Worm (Caenorhabditis elegans) whole organism, L2 larva: Measurements from ENCODE around the gene F54H12.7.

Experiments
- F13H6.1 ChIP-seq: sonication (generic microtip); optimal IDR thresholded peaks from 2 replicates; lab custom pipeline; 2016; ENCODE audit warnings: missing genetic modification characterization, missing compliant biosample characterization
- Y55F3AM.14 ChIP-seq: fragments of 200-800 bp; sonication (Bioruptor generic); optimal IDR thresholded peaks from 2 replicates; lab custom pipeline; 2018; ENCODE audit warnings: mild to moderate bottlenecking, missing genetic modification characterization, missing compliant biosample characterization
- alr-1 ChIP-seq: fragments of 150-350 bp; optimal IDR thresholded peaks from 2 replicates; lab custom pipeline; 2014; ENCODE audit warnings: missing biosample characterization, missing genetic modification characterization
- aly-2 ChIP-seq: fragments of 150-350 bp; optimal IDR thresholded peaks from 2 replicates; lab custom pipeline; 2014; ENCODE audit warnings: missing biosample characterization, missing genetic modification characterization
- blmp-1 ChIP-seq: sonication (generic microtip); optimal IDR thresholded peaks from 2 replicates; lab custom pipeline; 2017; ENCODE audit warnings: missing genetic modification characterization, mild to moderate bottlenecking, missing compliant biosample characterization, antibody characterized with exemption, moderate library complexity; ENCODE audit not compliant: insufficient read depth
- ceh-16 ChIP-seq: fragments of 150-350 bp; optimal IDR thresholded peaks from 2 replicates; lab custom pipeline; 2014; ENCODE audit warnings: missing biosample characterization, missing genetic modification characterization
- crh-2 ChIP-seq: sonication (generic microtip); optimal IDR thresholded peaks from 2 replicates; lab custom pipeline; 2017; ENCODE audit warnings: missing biosample characterization, missing genetic modification characterization
- dmd-4 ChIP-seq: sonication (generic microtip); optimal IDR thresholded peaks from 2 replicates; lab custom pipeline; 2017; ENCODE audit warnings: missing biosample characterization, missing genetic modification characterization
- egl-27 ChIP-seq: sonication (generic microtip); optimal IDR thresholded peaks from 3 replicates; lab custom pipeline; 2017; ENCODE audit warnings: missing biosample characterization, missing genetic modification reagents, missing genetic modification characterization
- elt-3 ChIP-seq: sonication (generic microtip); optimal IDR thresholded peaks from 2 replicates; lab custom pipeline; 2017; ENCODE audit warnings: missing biosample characterization, missing genetic modification characterization
- gmeb-1 ChIP-seq: fragments of 150-350 bp; optimal IDR thresholded peaks from 2 replicates; lab custom pipeline; 2014; ENCODE audit warnings: missing biosample characterization, missing genetic modification characterization
- lin-39 ChIP-seq: fragments of 150-350 bp; optimal IDR thresholded peaks from 2 replicates; lab custom pipeline; 2014; ENCODE audit warnings: missing biosample characterization, missing genetic modification reagents, missing genetic modification characterization
- lsy-2 ChIP-seq, 2 experiments: fragments of 150-350 bp in 1 of 2; sonication (generic microtip) in 1 of 2; optimal IDR thresholded peaks; 2 replicates each; lab custom pipeline; 2014 to 2017; ENCODE audit warnings: missing biosample characterization in 2 of 2, missing genetic modification characterization in 2 of 2
- mab-5 ChIP-seq: fragments of 150-350 bp; optimal IDR thresholded peaks from 2 replicates; lab custom pipeline; 2014; ENCODE audit warnings: missing biosample characterization, missing genetic modification characterization
- mbf-1 ChIP-seq: sonication (generic microtip); optimal IDR thresholded peaks from 2 replicates; lab custom pipeline; 2017; ENCODE audit warnings: missing biosample characterization, missing genetic modification characterization
- nhr-10 ChIP-seq: sonication (generic microtip); optimal IDR thresholded peaks from 2 replicates; lab custom pipeline; 2017; ENCODE audit warnings: missing biosample characterization, missing genetic modification characterization
- nhr-12 ChIP-seq: fragments of 150-350 bp; optimal IDR thresholded peaks from 2 replicates; lab custom pipeline; 2014; ENCODE audit warnings: missing biosample characterization, missing genetic modification characterization
- nhr-129 ChIP-seq: fragments of 150-350 bp; optimal IDR thresholded peaks from 2 replicates; lab custom pipeline; 2014; ENCODE audit warnings: missing biosample characterization, missing genetic modification characterization
- nhr-25 ChIP-seq: fragments of 150-350 bp; sonication (generic microtip); optimal IDR thresholded peaks from 3 replicates; lab custom pipeline; 2014; ENCODE audit warnings: missing biosample characterization, missing genetic modification characterization
- nhr-6 ChIP-seq: fragments of 150-350 bp; optimal IDR thresholded peaks from 2 replicates; lab custom pipeline; 2014; ENCODE audit warnings: missing biosample characterization, missing genetic modification characterization
- sem-4 ChIP-seq: fragments of 150-350 bp; optimal IDR thresholded peaks from 2 replicates; lab custom pipeline; 2014; ENCODE audit warnings: missing biosample characterization, missing genetic modification reagents, missing genetic modification characterization
- sma-3 ChIP-seq: sonication (generic microtip); optimal IDR thresholded peaks from 2 replicates; lab custom pipeline; 2016; ENCODE audit warnings: missing genetic modification reagents, missing genetic modification characterization, missing compliant biosample characterization
- sma-9 ChIP-seq, 2 experiments: fragments of 150-350 bp in 1 of 2; sonication (generic microtip) in 1 of 2; optimal IDR thresholded peaks; 2 replicates each; lab custom pipeline; 2014 to 2016; ENCODE audit warnings: missing genetic modification characterization in 2 of 2, mild to moderate bottlenecking in 1 of 2, missing biosample characterization in 1 of 2, missing compliant biosample characterization in 1 of 2, missing genetic modification reagents in 1 of 2, moderate library complexity in 1 of 2
- snpc-4 ChIP-seq: fragments of 150-350 bp; optimal IDR thresholded peaks from 2 replicates; lab custom pipeline; 2014; ENCODE audit warnings: missing biosample characterization, missing genetic modification characterization
- unc-55 ChIP-seq: fragments of 150-350 bp; sonication (generic microtip); optimal IDR thresholded peaks from 3 replicates; lab custom pipeline; 2014; ENCODE audit warnings: missing biosample characterization, missing genetic modification reagents, missing genetic modification characterization
- unc-62 ChIP-seq: fragments of 150-350 bp; optimal IDR thresholded peaks from 2 replicates; lab custom pipeline; 2014; ENCODE audit warnings: missing biosample characterization, missing genetic modification reagents, missing genetic modification characterization
- ztf-1 ChIP-seq: fragments of 200-800 bp; sonication (Bioruptor generic); conservative IDR thresholded peaks from 2 replicates; pipeline ENCODE4 v1.3.6; 2022; ENCODE audit warnings: missing genetic modification characterization, missing compliant biosample characterization
- ztf-11 ChIP-seq: sonication (generic microtip); optimal IDR thresholded peaks from 2 replicates; lab custom pipeline; 2017; ENCODE audit warnings: missing biosample characterization, missing genetic modification characterization
- ztf-4 ChIP-seq: fragments of 150-350 bp; optimal IDR thresholded peaks from 2 replicates; lab custom pipeline; 2014; ENCODE audit warnings: missing biosample characterization, missing genetic modification characterization

F54H12.7 gene

DNA sequence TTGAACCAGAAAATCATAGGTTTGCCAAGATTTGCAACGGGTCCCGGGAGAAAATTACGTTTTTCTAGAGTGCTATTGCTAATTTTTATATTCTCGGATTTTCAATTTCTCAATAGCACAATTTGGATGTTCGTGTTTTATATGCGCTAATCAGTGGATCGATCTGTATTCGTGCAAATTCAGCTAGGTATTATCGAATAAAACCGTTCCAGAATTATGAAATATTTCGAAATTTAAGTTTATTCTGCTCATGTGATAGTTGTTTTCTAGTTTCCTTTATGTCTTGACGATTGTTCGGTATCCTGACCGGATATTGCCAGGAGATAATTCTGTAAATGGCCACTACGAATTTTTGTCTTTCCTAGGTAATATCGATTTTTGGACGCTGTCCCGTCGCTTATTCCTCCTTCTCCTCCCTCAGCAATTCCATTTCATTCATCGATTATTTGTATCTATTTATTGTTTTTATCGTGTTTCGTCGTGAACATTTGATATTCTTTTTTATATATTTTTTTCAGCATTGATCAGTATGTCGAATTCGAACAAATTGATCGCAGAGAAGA is 41.2 kb downstream of the F54H12.7 start, which contains the start of gene cit-1.2:
cit-1.2 (plus strand) TSS at position 513 of the 563 bp plus-strand sequence.
- TF ChIP-seq mbf-1 (tag; lab: Kevin White, UChicago) (no peak), nhr-129 (tag; lab: Kevin White, UChicago) (peak; percentile 55)

DNA sequence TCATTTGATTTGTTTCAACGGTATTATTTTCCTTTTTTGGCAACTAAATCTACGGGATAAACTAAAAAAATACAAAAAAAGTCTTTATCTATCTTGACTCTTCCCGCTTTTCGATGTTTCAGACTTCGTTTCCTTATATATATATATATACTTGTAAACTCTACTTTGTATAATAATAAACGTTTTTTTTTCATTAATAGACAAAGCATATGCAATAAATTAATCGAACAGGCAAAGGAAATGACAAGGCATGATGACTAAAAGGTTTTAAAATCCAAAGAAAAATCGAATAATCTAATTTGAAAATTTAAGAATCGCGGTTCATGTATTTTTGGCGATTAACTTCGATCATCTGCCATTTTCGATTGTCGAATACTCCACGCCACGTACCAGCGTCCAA is 44.4 kb downstream of the F54H12.7 start:
- TF ChIP-seq nhr-25 (tag; lab: Kevin White, UChicago) (no peak), egl-27 (no peak), blmp-1 (tag; lab: Kevin White, UChicago) (no peak), gmeb-1 (no peak), unc-55 (no peak), unc-62 (GFP tag; lab: Kevin White, UChicago) (no peak)

DNA sequence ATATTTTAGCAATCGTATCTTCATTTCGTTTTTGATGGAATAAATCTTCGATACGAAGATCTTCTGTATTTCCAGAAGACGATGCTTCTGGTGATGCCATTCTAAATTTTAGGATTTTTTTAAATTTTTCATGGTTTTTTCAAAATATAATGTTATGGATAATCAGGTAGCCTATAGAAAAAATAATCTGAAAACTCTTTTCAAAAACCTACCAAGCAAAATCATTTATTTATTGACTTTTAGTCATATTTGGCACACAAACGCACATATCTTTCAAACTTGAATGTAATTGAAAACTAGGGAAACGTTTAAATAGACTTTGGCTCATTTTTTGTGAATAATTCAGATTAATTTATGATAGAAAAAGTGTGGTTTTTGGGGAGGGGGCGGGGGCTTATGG is 47.3 kb downstream of the F54H12.7 start, which contains the start of gene F44B9.5:
F44B9.5 (minus strand) TSS at position 101 of the 400 bp plus-strand sequence.
- TF ChIP-seq sma-3 (GFP tag; lab: Kevin White, UChicago), result no peak
- TF ChIP-seq alr-1, result no peak
- no peak for TF ChIP-seq lsy-2 (tag; optimal IDR thresholded peaks at IDR 0.05; lab: Kevin White, UChicago)
- TF ChIP-seq nhr-10 (tag; lab: Kevin White, UChicago), result no peak
- TF ChIP-seq mab-5, result no peak
- no peak for TF ChIP-seq nhr-25 (tag; lab: Kevin White, UChicago)
- no peak for TF ChIP-seq ceh-16
- no peak for TF ChIP-seq sma-9 (GFP tag; optimal IDR thresholded peaks at IDR 0.05; lab: Kevin White, UChicago)
- TF ChIP-seq sma-9 (tag; optimal IDR thresholded peaks at IDR 0.05; lab: Kevin White, UChicago), result no peak
- no peak for TF ChIP-seq crh-2
- TF ChIP-seq snpc-4, result no peak
- TF ChIP-seq dmd-4 (tag; lab: Kevin White, UChicago), result no peak
- no peak for TF ChIP-seq mbf-1 (tag; lab: Kevin White, UChicago)
- TF ChIP-seq egl-27, result no peak
- no peak for TF ChIP-seq F13H6.1 (tag; lab: Kevin White, UChicago)
- TF ChIP-seq Y55F3AM.14 (GFP tag; lab: Kevin White, UChicago), result no peak
- TF ChIP-seq nhr-6 (tag; lab: Kevin White, UChicago), result no peak
- no peak for TF ChIP-seq elt-3
- TF ChIP-seq lin-39, result no peak
- TF ChIP-seq nhr-129 (tag; lab: Kevin White, UChicago), result no peak

DNA sequence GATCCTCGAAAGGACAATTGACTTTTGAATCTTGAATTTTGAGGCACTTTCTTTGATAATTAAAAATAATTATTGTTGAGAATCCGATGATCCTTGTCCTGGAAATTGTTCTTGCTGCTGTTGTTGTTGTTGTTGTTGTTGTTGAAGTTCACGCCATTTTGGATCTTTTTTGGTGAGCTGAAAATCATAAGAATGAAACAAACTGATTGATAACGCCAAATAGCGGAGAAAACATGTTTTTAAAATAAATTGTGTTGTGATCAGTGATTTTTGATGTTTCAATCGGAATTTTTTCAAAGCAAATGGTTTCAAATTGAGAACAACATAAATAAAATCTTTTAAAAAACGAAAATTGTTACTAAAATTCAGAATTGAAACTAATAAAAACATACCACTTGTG is 47.9 kb downstream of the F54H12.7 start:
- no peak for TF ChIP-seq sem-4 (tag; lab: Kevin White, UChicago)
- no peak for TF ChIP-seq ztf-1 (GFP tag; lab: Robert Waterston, UW)
- TF ChIP-seq ztf-11 (tag; lab: Kevin White, UChicago), result no peak
- TF ChIP-seq unc-55, result no peak
- no peak for TF ChIP-seq aly-2 (tag; lab: Kevin White, UChicago)
- TF ChIP-seq ztf-4 (tag; lab: Kevin White, UChicago), result no peak
- TF ChIP-seq unc-62 (GFP tag; lab: Kevin White, UChicago), result no peak
- no peak for TF ChIP-seq Y55F3AM.14 (GFP tag; lab: Kevin White, UChicago)
- no peak for TF ChIP-seq blmp-1 (tag; lab: Kevin White, UChicago)
- no peak for TF ChIP-seq nhr-6 (tag; lab: Kevin White, UChicago)
- no peak for TF ChIP-seq mbf-1 (tag; lab: Kevin White, UChicago)
- no peak for TF ChIP-seq sma-3 (GFP tag; lab: Kevin White, UChicago)
- no peak for TF ChIP-seq nhr-12 (tag; lab: Kevin White, UChicago)
- TF ChIP-seq egl-27, result no peak
- no peak for TF ChIP-seq alr-1
- no peak for TF ChIP-seq F13H6.1 (tag; lab: Kevin White, UChicago)
